Fruit fly (Drosophila melanogaster) Kc167 (cell line): Measurements from ENCODE around the gene Acbp1.

ENCODE experiments used
- Myc ChIP-seq: fragments of >200 bp; optimal IDR thresholded peaks from 2 replicates; lab custom pipeline; 2017; ENCODE audit warnings: missing external identifiers
- Sin3A ChIP-seq: fragments of >200 bp; optimal IDR thresholded peaks from 2 replicates; lab custom pipeline; 2018; ENCODE audit warnings: missing external identifiers
- h ChIP-seq: fragments of >200 bp; optimal IDR thresholded peaks from 3 replicates; lab custom pipeline; 2018; ENCODE audit warnings: missing external identifiers
- insv ChIP-seq: fragments of >200 bp; optimal IDR thresholded peaks from 3 replicates; lab custom pipeline; 2018; ENCODE audit warnings: missing external identifiers
- psq ChIP-seq: fragments of >200 bp; optimal IDR thresholded peaks from 2 replicates; lab custom pipeline; 2017; ENCODE audit warnings: missing external identifiers
- ttk ChIP-seq: sonication (Bioruptor generic); optimal IDR thresholded peaks from 2 replicates; lab custom pipeline; 2017; ENCODE audit warnings: missing external identifiers

The Acbp1 gene

dm6 chr2L:8195722-8196323 is 33.6 kb upstream of the Acbp1 start:
- TF ChIP-seq Sin3A, result no peak
- no peak for TF ChIP-seq ttk (lab: Kevin White, UChicago)
- no peak for TF ChIP-seq Myc
- TF ChIP-seq psq (lab: Kevin White, UChicago), result no peak
- TF ChIP-seq insv, result no peak
- no peak for TF ChIP-seq h (lab: Kevin White, UChicago)

- TF ChIP-seq Myc (no peak), h (lab: Kevin White, UChicago) (no peak), Sin3A (no peak), insv (no peak), ttk (lab: Kevin White, UChicago) (no peak), psq (lab: Kevin White, UChicago) (no peak)
Observed at dm6 chr2L:8190681-8191080, 28.4 kb upstream of the Acbp1 start, which contains the start of gene CG34134. TSS of gene CG34134 (minus strand) at chr2L:8190781.

- TF ChIP-seq Myc (no peak), insv (no peak), ttk (lab: Kevin White, UChicago) (no peak), psq (lab: Kevin White, UChicago) (no peak), h (lab: Kevin White, UChicago) (no peak), Sin3A (no peak)
Observed at dm6 chr2L:8185008-8185407, 22.8 kb upstream of the Acbp1 start.

dm6 chr2L:8171544-8171943 is 9.3 kb upstream of the Acbp1 start:
- no peak for TF ChIP-seq h (lab: Kevin White, UChicago)
- TF ChIP-seq Sin3A, result no peak
- no peak for TF ChIP-seq psq (lab: Kevin White, UChicago)
- TF ChIP-seq Myc, result no peak
- TF ChIP-seq ttk (lab: Kevin White, UChicago), result no peak

- TF ChIP-seq psq (lab: Kevin White, UChicago), result no peak
- no peak for TF ChIP-seq ttk (lab: Kevin White, UChicago)
Observed at dm6 chr2L:8170600-8171182, 8.4 kb upstream of the Acbp1 start.

dm6 chr2L:8168075-8168474 is 5.8 kb upstream of the Acbp1 start:
- TF ChIP-seq psq (lab: Kevin White, UChicago) (no peak), h (lab: Kevin White, UChicago) (no peak), Sin3A (no peak)

- TF ChIP-seq psq (lab: Kevin White, UChicago), result no peak
- no peak for TF ChIP-seq Myc
- TF ChIP-seq ttk (lab: Kevin White, UChicago), result no peak
- TF ChIP-seq h (lab: Kevin White, UChicago), result no peak
- no peak for TF ChIP-seq insv
- no peak for TF ChIP-seq Sin3A
Observed at dm6 chr2L:8165800-8166576, 3.7 kb upstream of the Acbp1 start.

- TF ChIP-seq Myc (no peak), Sin3A (no peak), psq (lab: Kevin White, UChicago) (no peak), ttk (lab: Kevin White, UChicago) (no peak), insv (no peak), h (lab: Kevin White, UChicago) (no peak)
Observed at dm6 chr2L:8164219-8164618, 2.0 kb upstream of the Acbp1 start.

- TF ChIP-seq h (lab: Kevin White, UChicago) (no peak), ttk (lab: Kevin White, UChicago) (no peak), psq (lab: Kevin White, UChicago) (no peak), Myc (no peak), insv (no peak), Sin3A (no peak)
Observed at dm6 chr2L:8163588-8164166, 1.4 kb upstream of the Acbp1 start.

- TF ChIP-seq h (lab: Kevin White, UChicago) (no peak), Myc (no peak), insv (no peak), Sin3A (no peak), psq (lab: Kevin White, UChicago) (no peak), ttk (lab: Kevin White, UChicago) (no peak)
Observed at dm6 chr2L:8163025-8163351, 736 bp upstream of the Acbp1 start, which contains the start of gene Piezo. TSS of gene Piezo (plus strand) at chr2L:8163073.

- TF ChIP-seq ttk (lab: Kevin White, UChicago) (no peak), Myc (no peak), psq (lab: Kevin White, UChicago) (no peak), insv (no peak)
Observed at dm6 chr2L:8161994-8162306, 302 bp downstream of the Acbp1 start.

- no peak for TF ChIP-seq psq (lab: Kevin White, UChicago)
- no peak for TF ChIP-seq h (lab: Kevin White, UChicago)
- no peak for TF ChIP-seq ttk (lab: Kevin White, UChicago)
- TF ChIP-seq insv, result no peak
- no peak for TF ChIP-seq Myc
- no peak for TF ChIP-seq Sin3A
Observed at dm6 chr2L:8159498-8159897, 2.8 kb downstream of the Acbp1 start, which contains the start of the genes PAPLA1 and Rbsn-5. TSS of gene PAPLA1 (minus strand) at chr2L:8159638. TSS of gene Rbsn-5 (plus strand) at chr2L:8159832.

- TF ChIP-seq psq (lab: Kevin White, UChicago), result no peak
- TF ChIP-seq insv, result no peak
- TF ChIP-seq Myc, result no peak
- no peak for TF ChIP-seq Sin3A
- no peak for TF ChIP-seq ttk (lab: Kevin White, UChicago)
- TF ChIP-seq h (lab: Kevin White, UChicago), result no peak
Observed at dm6 chr2L:8157166-8157565, 5.1 kb downstream of the Acbp1 start.
